Fruit fly (Drosophila melanogaster) whole organism, pupa: ENCODE results near the gene CG46313.

Source experiments
- CG10348 ChIP-seq: fragments of 200-800 bp; sonication (Bioruptor generic); IDR thresholded peaks from 2 replicates; pipeline ENCODE4 v1.3.6; 2022; ENCODE audit warnings: missing biosample characterization, missing genetic modification characterization
- CG12605 ChIP-seq: fragments of 200-800 bp; sonication (Bioruptor generic); IDR thresholded peaks from 2 replicates; pipeline ENCODE4 v1.3.6; 2022; ENCODE audit warnings: missing biosample characterization, missing genetic modification characterization
- CG13204 ChIP-seq: fragments of 200-800 bp; sonication (Bioruptor generic); optimal IDR thresholded peaks from 2 replicates; lab custom pipeline; 2018; ENCODE audit warnings: missing biosample characterization, mild to moderate bottlenecking, missing genetic modification characterization, moderate library complexity
- CG14655 ChIP-seq: fragments of 200-800 bp; sonication (Bioruptor generic); optimal IDR thresholded peaks from 3 replicates; lab custom pipeline; 2017; ENCODE audit warnings: mild to moderate bottlenecking, missing biosample characterization, missing genetic modification reagents, missing genetic modification characterization
- CG15710 ChIP-seq: fragments of 200-800 bp; sonication (Bioruptor generic); optimal IDR thresholded peaks from 2 replicates; lab custom pipeline; 2018; ENCODE audit warnings: missing biosample characterization, mild to moderate bottlenecking, missing genetic modification characterization, moderate library complexity
- CG17806 ChIP-seq: fragments of 200-800 bp; sonication (Bioruptor generic); optimal IDR thresholded peaks from 2 replicates; lab custom pipeline; 2018; ENCODE audit warnings: missing biosample characterization, mild to moderate bottlenecking, missing genetic modification characterization, moderate library complexity
- CG32121 ChIP-seq: fragments of 200-800 bp; sonication (Bioruptor generic); IDR thresholded peaks from 2 replicates; pipeline ENCODE4 v1.3.6; 2022; ENCODE audit warnings: missing biosample characterization, missing genetic modification characterization
- CG34367 ChIP-seq: fragments of 200-800 bp; sonication (Bioruptor generic); optimal IDR thresholded peaks from 2 replicates; lab custom pipeline; 2018; ENCODE audit warnings: missing biosample characterization, mild to moderate bottlenecking, missing genetic modification characterization
- CG4496 ChIP-seq: fragments of 200-800 bp; sonication (Bioruptor generic); IDR thresholded peaks from 3 replicates; pipeline ENCODE4 v1.3.6; 2022; ENCODE audit warnings: missing biosample characterization, missing genetic modification characterization
- CG8159 ChIP-seq: fragments of 200-800 bp; sonication (Bioruptor generic); optimal IDR thresholded peaks from 3 replicates; lab custom pipeline; 2018; ENCODE audit warnings: missing biosample characterization, mild to moderate bottlenecking, missing genetic modification characterization, moderate library complexity
- CG8301 ChIP-seq: fragments of 200-800 bp; sonication (Bioruptor generic); optimal IDR thresholded peaks from 2 replicates; lab custom pipeline; 2018; ENCODE audit warnings: missing biosample characterization, mild to moderate bottlenecking, missing genetic modification characterization
- CG9948 ChIP-seq: fragments of 200-800 bp; sonication (Bioruptor generic); optimal IDR thresholded peaks from 2 replicates; lab custom pipeline; 2018; ENCODE audit warnings: missing biosample characterization, mild to moderate bottlenecking, missing genetic modification characterization, moderate library complexity
- D1 ChIP-seq: fragments of 200-800 bp; sonication (Bioruptor generic); optimal IDR thresholded peaks from 2 replicates; lab custom pipeline; 2018; ENCODE audit warnings: missing biosample characterization, mild to moderate bottlenecking, missing genetic modification characterization, moderate library complexity
- EcR ChIP-seq: fragments of 200-800 bp; sonication (Bioruptor generic); optimal IDR thresholded peaks from 3 replicates; lab custom pipeline; 2019; ENCODE audit warnings: missing biosample characterization, missing genetic modification characterization, mild to moderate bottlenecking, moderate library complexity, missing genetic modification reagents
- Ets98B ChIP-seq: fragments of 200-800 bp; sonication (Bioruptor generic); IDR thresholded peaks from 2 replicates; pipeline ENCODE4 v1.3.6; 2022; ENCODE audit warnings: missing biosample characterization, missing genetic modification characterization
- Pif1A ChIP-seq: fragments of 200-800 bp; sonication (Bioruptor generic); optimal IDR thresholded peaks from 3 replicates; lab custom pipeline; 2016; ENCODE audit warnings: missing biosample characterization, missing genetic modification characterization
- Pif1B ChIP-seq: fragments of 200-800 bp; sonication (Bioruptor generic); optimal IDR thresholded peaks from 3 replicates; lab custom pipeline; 2016; ENCODE audit warnings: missing biosample characterization, missing genetic modification characterization
- Snoo ChIP-seq: fragments of 200-800 bp; sonication (Bioruptor generic); optimal IDR thresholded peaks from 3 replicates; lab custom pipeline; 2017; ENCODE audit warnings: missing biosample characterization, mild to moderate bottlenecking, missing genetic modification characterization, inconsistent platforms
- fd96Ca ChIP-seq: fragments of 200-800 bp; sonication (Bioruptor generic); IDR thresholded peaks from 3 replicates; pipeline ENCODE4 v1.3.6; 2022; ENCODE audit warnings: missing biosample characterization, missing genetic modification characterization
- gl ChIP-seq: fragments of 200-800 bp; sonication (Bioruptor generic); optimal IDR thresholded peaks from 2 replicates; lab custom pipeline; 2018; ENCODE audit warnings: missing biosample characterization, mild to moderate bottlenecking, missing genetic modification characterization
- rn ChIP-seq: fragments of 200-800 bp; sonication (Bioruptor generic); IDR thresholded peaks from 2 replicates; pipeline ENCODE4 v1.3.6; 2022; ENCODE audit warnings: missing biosample characterization, missing genetic modification characterization

CG46313 gene

dm6 chr3R:26964452-26965133 lies 13.7 kb upstream of the CG46313 start, which contains the start of gene Tsp97E:
Tsp97E (minus strand) TSS chr3R:26964817.
- TF ChIP-seq CG14655 (GFP tag; lab: Kevin White, UChicago): peak; percentile 28
- peak; percentile 8 for TF ChIP-seq CG8301 (tag; lab: Kevin White, UChicago)
- TF ChIP-seq Pif1A (GFP tag; lab: Kevin White, UChicago): no peak
- TF ChIP-seq, all 21 proteins: peak for 2

- TF ChIP-seq gl: no peak
- TF ChIP-seq fd96Ca (GFP tag; lab: Robert Waterston, UW): no peak
- TF ChIP-seq CG8301 (tag; lab: Kevin White, UChicago): no peak
- no peak for TF ChIP-seq Pif1A (GFP tag; lab: Kevin White, UChicago)
- TF ChIP-seq CG13204 (GFP tag; lab: Kevin White, UChicago): no peak
- TF ChIP-seq Pif1B: no peak
- no peak for TF ChIP-seq rn (GFP tag; lab: Robert Waterston, UW)
- no peak for TF ChIP-seq CG14655 (GFP tag; lab: Kevin White, UChicago)
- no peak for TF ChIP-seq CG9948
- no peak for TF ChIP-seq CG32121 (GFP tag; lab: Robert Waterston, UW)
- no peak for TF ChIP-seq CG15710 (tag; lab: Kevin White, UChicago)
- TF ChIP-seq D1: no peak
- TF ChIP-seq Snoo (tag; lab: Kevin White, UChicago): no peak
- TF ChIP-seq Ets98B (GFP tag; lab: Robert Waterston, UW): no peak
- no peak for TF ChIP-seq EcR (GFP tag; lab: Kevin White, UChicago)
- TF ChIP-seq CG10348: no peak
- TF ChIP-seq CG34367 (tag; lab: Kevin White, UChicago): no peak
Observed at dm6 chr3R:26966385-26966784, 12.0 kb upstream of the CG46313 start, which contains the start of gene Gr97a. Gr97a (minus strand) TSS chr3R:26966485.

dm6 chr3R:26966794-26967323 lies 11.5 kb upstream of the CG46313 start, which contains the start of gene CG5521:
CG5521 (plus strand) TSS chr3R:26966930.
- TF ChIP-seq CG13204 (GFP tag; lab: Kevin White, UChicago): peak; percentile 53
- TF ChIP-seq fd96Ca (GFP tag; lab: Robert Waterston, UW): no peak
- TF ChIP-seq Ets98B (GFP tag; lab: Robert Waterston, UW): no peak
- no peak for TF ChIP-seq CG15710 (tag; lab: Kevin White, UChicago)
- no peak for TF ChIP-seq rn (GFP tag; lab: Robert Waterston, UW)
- TF ChIP-seq CG10348: no peak
- TF ChIP-seq CG12605 (GFP tag; lab: Robert Waterston, UW): no peak
- no peak for TF ChIP-seq CG14655 (GFP tag; lab: Kevin White, UChicago)
- TF ChIP-seq CG34367 (tag; lab: Kevin White, UChicago): no peak
- TF ChIP-seq CG8301 (tag; lab: Kevin White, UChicago): no peak
- TF ChIP-seq CG4496 (GFP tag; lab: Robert Waterston, UW): peak; percentile 45; the same call in 1 of the 3 replicates
- TF ChIP-seq Snoo (tag; lab: Kevin White, UChicago): no peak
- no peak for TF ChIP-seq CG9948
- peak; percentile 25 for TF ChIP-seq D1
- TF ChIP-seq gl: no peak
- TF ChIP-seq, all 21 proteins: peak for 3

- TF ChIP-seq Ets98B (GFP tag; lab: Robert Waterston, UW) (peak; percentile 67), Snoo (tag; lab: Kevin White, UChicago) (peak; percentile 38), CG15710 (tag; lab: Kevin White, UChicago) (peak; percentile 9), Pif1A (GFP tag; lab: Kevin White, UChicago) (no peak), Pif1B (peak; percentile 3), CG17806 (tag; lab: Kevin White, UChicago) (no peak), rn (GFP tag; lab: Robert Waterston, UW) (no peak; the same call in 1 of the 2 replicates), CG12605 (GFP tag; lab: Robert Waterston, UW) (peak; percentile 1; the same call in 1 of the 2 replicates), fd96Ca (GFP tag; lab: Robert Waterston, UW) (peak; percentile 71; the same call in 2 of the 3 replicates), CG34367 (tag; lab: Kevin White, UChicago) (peak; percentile 8), CG13204 (GFP tag; lab: Kevin White, UChicago) (no peak), CG8159 (tag; lab: Kevin White, UChicago) (peak; percentile 49), CG10348 (no peak), CG4496 (GFP tag; lab: Robert Waterston, UW) (peak; percentile 77), gl (no peak), CG9948 (peak; percentile 5), CG32121 (GFP tag; lab: Robert Waterston, UW) (peak; percentile 75), EcR (GFP tag; lab: Kevin White, UChicago) (no peak), CG14655 (GFP tag; lab: Kevin White, UChicago) (peak; percentile 46), CG8301 (tag; lab: Kevin White, UChicago) (peak; percentile 39), D1 (no peak)
Observed at dm6 chr3R:26967587-26968312, 10.6 kb upstream of the CG46313 start.

dm6 chr3R:26968313-26968605 lies 10.1 kb upstream of the CG46313 start:
- TF ChIP-seq CG15710 (tag; lab: Kevin White, UChicago) (no peak), CG17806 (tag; lab: Kevin White, UChicago) (no peak), CG34367 (tag; lab: Kevin White, UChicago) (no peak), CG32121 (GFP tag; lab: Robert Waterston, UW) (no peak), Snoo (tag; lab: Kevin White, UChicago) (no peak), D1 (no peak), EcR (GFP tag; lab: Kevin White, UChicago) (no peak), gl (no peak), Pif1A (GFP tag; lab: Kevin White, UChicago) (no peak), CG14655 (GFP tag; lab: Kevin White, UChicago) (no peak), CG12605 (GFP tag; lab: Robert Waterston, UW) (no peak), CG9948 (no peak), CG8159 (tag; lab: Kevin White, UChicago) (no peak)
- TF ChIP-seq, all 21 proteins: peak for 0
